Worm (Caenorhabditis elegans) whole organism, young adult: ENCODE measurements around the gene Y54G11A.3.

Experiments
- F39B2.1 ChIP-seq: fragments of 200-800 bp; sonication (Bioruptor generic); IDR thresholded peaks from 2 replicates; pipeline ENCODE4 v1.3.6; 2022; ENCODE audit warnings: missing genetic modification reagents, missing genetic modification characterization, missing compliant biosample characterization
- Y56A3A.18 ChIP-seq: fragments of 200-800 bp; sonication (Bioruptor generic); IDR thresholded peaks from 2 replicates; pipeline ENCODE4 v1.3.6; 2022; ENCODE audit warnings: missing genetic modification reagents, missing genetic modification characterization, missing compliant biosample characterization
- aptf-3 ChIP-seq: fragments of 200-800 bp; sonication (Bioruptor generic); IDR thresholded peaks from 2 replicates; pipeline ENCODE4 v1.3.6; 2022; ENCODE audit warnings: missing genetic modification characterization, missing compliant biosample characterization
- attf-3 ChIP-seq: fragments of 200-800 bp; sonication (Bioruptor generic); conservative IDR thresholded peaks from 2 replicates; pipeline ENCODE4 v1.3.6; 2022; ENCODE audit warnings: missing genetic modification reagents, missing genetic modification characterization, missing compliant biosample characterization
- ceh-79 ChIP-seq: sonication (generic microtip); optimal IDR thresholded peaks from 2 replicates; lab custom pipeline; 2017; ENCODE audit warnings: mild to moderate bottlenecking, missing genetic modification characterization, missing compliant biosample characterization
- gei-17 ChIP-seq: fragments of 200-800 bp; sonication (Bioruptor generic); optimal IDR thresholded peaks from 2 replicates; lab custom pipeline; 2018; ENCODE audit warnings: mild to moderate bottlenecking, missing genetic modification characterization, missing compliant biosample characterization
- mcd-1 ChIP-seq: fragments of 200-800 bp; sonication (Bioruptor generic); IDR thresholded peaks from 2 replicates; pipeline ENCODE4 v1.3.6; 2022; ENCODE audit warnings: missing genetic modification reagents, missing genetic modification characterization, missing compliant biosample characterization
- snpc-4 ChIP-seq, 5 experiments: fragments of 150-350 bp in 1 of 5; sonication (generic microtip) in 4 of 5; optimal IDR thresholded peaks; 2 replicates each; lab custom pipeline; 2014 to 2018; ENCODE audit warnings: missing genetic modification characterization in 5 of 5, missing biosample characterization in 3 of 5, antibody characterized with exemption in 2 of 5, mild to moderate bottlenecking in 2 of 5, missing compliant biosample characterization in 2 of 5, missing genotype in 2 of 5, moderate library complexity in 2 of 5, missing genetic modification reagents in 1 of 5
- tlf-1 ChIP-seq: fragments of 200-800 bp; sonication (Bioruptor generic); optimal IDR thresholded peaks from 2 replicates; lab custom pipeline; 2018; ENCODE audit warnings: mild to moderate bottlenecking, missing genetic modification characterization, missing compliant biosample characterization
- unc-62 ChIP-seq: fragments of 150-350 bp; optimal IDR thresholded peaks from 2 replicates; lab custom pipeline; 2014; ENCODE audit warnings: missing biosample characterization, missing genetic modification reagents, missing genetic modification characterization

ce11 chrII:14237245-14237806, 39.1 kb upstream of the Y54G11A.3 start:
- TF ChIP-seq unc-62 (GFP tag; lab: Kevin White, UChicago), result no peak
- TF ChIP-seq mcd-1 (GFP tag; lab: Robert Waterston, UW), result no peak
- no peak for TF ChIP-seq Y56A3A.18 (GFP tag; lab: Robert Waterston, UW)
- no peak for TF ChIP-seq attf-3 (GFP tag; lab: Robert Waterston, UW)
- TF ChIP-seq snpc-4 (GFP tag; optimal IDR thresholded peaks at IDR 0.05; lab: Kevin White, UChicago), result no peak
- no peak for TF ChIP-seq snpc-4 (tag; optimal IDR thresholded peaks at IDR 0.05; lab: Kevin White, UChicago)
- no peak for TF ChIP-seq gei-17 (GFP tag; lab: Kevin White, UChicago)
- no peak for TF ChIP-seq aptf-3 (GFP tag; lab: Robert Waterston, UW)
- no peak for TF ChIP-seq F39B2.1 (GFP tag; lab: Robert Waterston, UW)
- no peak for TF ChIP-seq tlf-1 (GFP tag; lab: Kevin White, UChicago)
- no peak for TF ChIP-seq ceh-79 (tag; lab: Kevin White, UChicago)
